Fruit fly (Drosophila melanogaster) whole organism, prepupa: ENCODE data around the gene CG15382.

Source experiments
- CG11294 ChIP-seq: fragments of 200-800 bp; sonication (Bioruptor generic); IDR thresholded peaks from 2 replicates; pipeline ENCODE4 v1.3.6; 2022; ENCODE audit warnings: missing biosample characterization, missing genetic modification characterization
- CG11762 ChIP-seq: fragments of 200-800 bp; sonication (Bioruptor generic); optimal IDR thresholded peaks from 3 replicates; lab custom pipeline; 2016; ENCODE audit warnings: missing biosample characterization, missing genetic modification characterization; ENCODE audit not compliant: insufficient read depth
- CG32006 ChIP-seq: fragments of 200-800 bp; sonication (Bioruptor generic); optimal IDR thresholded peaks from 3 replicates; lab custom pipeline; 2017; ENCODE audit warnings: missing biosample characterization, mild to moderate bottlenecking, missing genetic modification characterization
- CG34406 ChIP-seq: fragments of 200-800 bp; sonication (Bioruptor generic); optimal IDR thresholded peaks from 3 replicates; lab custom pipeline; 2016; ENCODE audit warnings: missing biosample characterization, missing genetic modification characterization
- CG4318 ChIP-seq: fragments of 200-800 bp; sonication (Bioruptor generic); optimal IDR thresholded peaks from 3 replicates; lab custom pipeline; 2017; ENCODE audit warnings: missing biosample characterization, mild to moderate bottlenecking, missing genetic modification characterization
- lz ChIP-seq: fragments of 200-800 bp; sonication (Bioruptor generic); optimal IDR thresholded peaks from 3 replicates; lab custom pipeline; 2016; ENCODE audit warnings: missing biosample characterization, missing genetic modification characterization

dm6 chr2L:2202853-2203717 lies 47.5 kb downstream of the CG15382 start:
- TF ChIP-seq CG11294 (GFP tag; lab: Robert Waterston, UW) (peak; percentile 24; the same call in 1 of the 2 replicates), CG4318 (no peak), CG32006 (peak; percentile 59), CG11762 (GFP tag; lab: Kevin White, UChicago) (peak; percentile 40), CG34406 (GFP tag; lab: Kevin White, UChicago) (no peak), lz (GFP tag; lab: Kevin White, UChicago) (peak; percentile 4)
